Fruit fly (Drosophila melanogaster): ENCODE measurements around the gene CG18557.

- TF ChIP-seq CG33017 (tag; optimal IDR thresholded peaks at IDR 0.05) (no peak), cic (GFP tag; optimal IDR thresholded peaks at IDR 0.05) (no peak), CG5204 (GFP tag; optimal IDR thresholded peaks at IDR 0.05) (no peak), CG14711 (tag; optimal IDR thresholded peaks at IDR 0.05) (no peak)
These were observed 45.5 kb downstream of the CG18557 start, which contains the start of gene Syt1 for dm6 chr2L:2799909-2800478.
